Fruit fly (Drosophila melanogaster) whole organism, prepupa: ENCODE data around the gene Nrg.

Source experiments
- Blimp-1 ChIP-seq: fragments of 200-800 bp; sonication (Bioruptor generic); optimal IDR thresholded peaks from 3 replicates; lab custom pipeline; 2017; ENCODE audit warnings: missing biosample characterization, missing genetic modification characterization, mild to moderate bottlenecking, moderate library complexity, missing genetic modification reagents
- CG10669 ChIP-seq: fragments of 200-800 bp; sonication (Bioruptor generic); optimal IDR thresholded peaks from 3 replicates; lab custom pipeline; 2018; ENCODE audit warnings: missing biosample characterization, mild to moderate bottlenecking, missing genetic modification characterization, moderate library complexity
- CG11294 ChIP-seq: fragments of 200-800 bp; sonication (Bioruptor generic); IDR thresholded peaks from 2 replicates; pipeline ENCODE4 v1.3.6; 2022; ENCODE audit warnings: missing biosample characterization, missing genetic modification characterization
- CG11762 ChIP-seq: fragments of 200-800 bp; sonication (Bioruptor generic); optimal IDR thresholded peaks from 3 replicates; lab custom pipeline; 2016; ENCODE audit warnings: missing biosample characterization, missing genetic modification characterization; ENCODE audit not compliant: insufficient read depth
- CG11902 ChIP-seq: fragments of 200-800 bp; sonication (Bioruptor generic); optimal IDR thresholded peaks from 3 replicates; lab custom pipeline; 2016; ENCODE audit warnings: missing biosample characterization, missing genetic modification characterization
- CG1621 ChIP-seq: fragments of 200-800 bp; sonication (Bioruptor generic); optimal IDR thresholded peaks from 3 replicates; lab custom pipeline; 2018; ENCODE audit warnings: missing biosample characterization, mild to moderate bottlenecking, missing genetic modification characterization
- CG34406 ChIP-seq: fragments of 200-800 bp; sonication (Bioruptor generic); optimal IDR thresholded peaks from 3 replicates; lab custom pipeline; 2016; ENCODE audit warnings: missing biosample characterization, missing genetic modification characterization
- CG6163 ChIP-seq: fragments of 200-800 bp; sonication (Bioruptor generic); IDR thresholded peaks from 3 replicates; pipeline ENCODE4 v1.3.6; 2022; ENCODE audit warnings: missing biosample characterization, missing genetic modification characterization
- CG6276 ChIP-seq: fragments of 200-800 bp; sonication (Bioruptor generic); optimal IDR thresholded peaks from 2 replicates; lab custom pipeline; 2017; ENCODE audit warnings: missing biosample characterization, mild to moderate bottlenecking, missing genetic modification characterization
- CG6792 ChIP-seq: fragments of 200-800 bp; sonication (Bioruptor generic); optimal IDR thresholded peaks from 3 replicates; lab custom pipeline; 2016; ENCODE audit warnings: missing biosample characterization, missing genetic modification characterization
- CG7368 ChIP-seq: fragments of 200-800 bp; sonication (Bioruptor generic); optimal IDR thresholded peaks from 3 replicates; lab custom pipeline; 2016; ENCODE audit warnings: missing biosample characterization, missing genetic modification characterization
- CG8319 ChIP-seq: fragments of 200-800 bp; sonication (Bioruptor generic); optimal IDR thresholded peaks from 3 replicates; lab custom pipeline; 2016; ENCODE audit warnings: missing biosample characterization, missing genetic modification characterization
- CG8632 ChIP-seq: fragments of 200-800 bp; sonication (Bioruptor generic); optimal IDR thresholded peaks from 3 replicates; lab custom pipeline; 2016; ENCODE audit warnings: missing biosample characterization, missing genetic modification characterization
- CG9139 ChIP-seq: fragments of 200-800 bp; sonication (Bioruptor generic); optimal IDR thresholded peaks from 3 replicates; lab custom pipeline; 2017; ENCODE audit warnings: missing biosample characterization, mild to moderate bottlenecking, missing genetic modification characterization
- Eip75B ChIP-seq: fragments of 200-800 bp; sonication (Bioruptor generic); optimal IDR thresholded peaks from 3 replicates; lab custom pipeline; 2016; ENCODE audit warnings: missing biosample characterization, missing genetic modification characterization
- Eip78C ChIP-seq: fragments of 200-800 bp; sonication (Bioruptor generic); peaks from one replicate; lab custom pipeline; 2016; ENCODE audit warnings: missing biosample characterization, missing genetic modification characterization
- Eip93F ChIP-seq: fragments of 200-800 bp; sonication (Bioruptor generic); optimal IDR thresholded peaks from 2 replicates; lab custom pipeline; 2016; ENCODE audit warnings: missing biosample characterization, mild to moderate bottlenecking, missing genetic modification characterization
- Ets21C ChIP-seq: fragments of 200-800 bp; sonication (Bioruptor generic); optimal IDR thresholded peaks from 3 replicates; lab custom pipeline; 2016; ENCODE audit warnings: missing biosample characterization, missing genetic modification characterization
- Gug ChIP-seq: fragments of 200-800 bp; sonication (Bioruptor generic); IDR thresholded peaks from 2 replicates; pipeline ENCODE4 v1.3.6; 2022; ENCODE audit warnings: missing biosample characterization, missing genetic modification characterization
- Lpt ChIP-seq: fragments of 200-800 bp; sonication (Bioruptor generic); optimal IDR thresholded peaks from 3 replicates; lab custom pipeline; 2016; ENCODE audit warnings: missing biosample characterization, missing genetic modification characterization
- OdsH ChIP-seq: fragments of 200-800 bp; sonication (Bioruptor generic); optimal IDR thresholded peaks from 3 replicates; lab custom pipeline; 2016; ENCODE audit warnings: missing biosample characterization, missing genetic modification characterization
- Smox ChIP-seq: fragments of 200-800 bp; sonication (Bioruptor generic); optimal IDR thresholded peaks from 3 replicates; lab custom pipeline; 2016; ENCODE audit warnings: missing biosample characterization, missing genetic modification characterization
- Sox102F ChIP-seq: fragments of 200-800 bp; sonication (Bioruptor generic); optimal IDR thresholded peaks from 2 replicates; lab custom pipeline; 2016; ENCODE audit warnings: missing biosample characterization, mild to moderate bottlenecking, missing genetic modification characterization
- Sox14 ChIP-seq: fragments of 200-800 bp; sonication (Bioruptor generic); optimal IDR thresholded peaks from 3 replicates; lab custom pipeline; 2016; ENCODE audit warnings: missing biosample characterization, missing genetic modification characterization
- Sox15 ChIP-seq: fragments of 200-800 bp; sonication (Bioruptor generic); optimal IDR thresholded peaks from 3 replicates; lab custom pipeline; 2016; ENCODE audit warnings: missing biosample characterization, missing genetic modification characterization
- achi ChIP-seq: fragments of 200-800 bp; sonication (Bioruptor generic); optimal IDR thresholded peaks from 3 replicates; lab custom pipeline; 2016; ENCODE audit warnings: missing biosample characterization, missing genetic modification characterization
- acj6 ChIP-seq: fragments of 200-800 bp; sonication (Bioruptor generic); optimal IDR thresholded peaks from 3 replicates; lab custom pipeline; 2016; ENCODE audit warnings: missing biosample characterization, missing genetic modification characterization
- cyc ChIP-seq: fragments of 200-800 bp; sonication (Bioruptor generic); optimal IDR thresholded peaks from 3 replicates; lab custom pipeline; 2016; ENCODE audit warnings: missing biosample characterization, missing genetic modification characterization
- dac ChIP-seq: fragments of 200-800 bp; sonication (Bioruptor generic); optimal IDR thresholded peaks from 2 replicates; lab custom pipeline; 2017; ENCODE audit warnings: missing biosample characterization, mild to moderate bottlenecking, missing genetic modification characterization
- lz ChIP-seq: fragments of 200-800 bp; sonication (Bioruptor generic); optimal IDR thresholded peaks from 3 replicates; lab custom pipeline; 2016; ENCODE audit warnings: missing biosample characterization, missing genetic modification characterization
- net ChIP-seq: fragments of 200-800 bp; sonication (Bioruptor generic); optimal IDR thresholded peaks from 3 replicates; lab custom pipeline; 2016; ENCODE audit warnings: missing biosample characterization, missing genetic modification characterization
- pdm3 ChIP-seq: fragments of 200-800 bp; sonication (Bioruptor generic); optimal IDR thresholded peaks from 3 replicates; lab custom pipeline; 2016; ENCODE audit warnings: missing biosample characterization, missing genetic modification characterization
- salr ChIP-seq, 2 experiments: fragments of 200-800 bp; sonication (Bioruptor generic); optimal IDR thresholded peaks; 3 replicates each; lab custom pipeline; 2016 to 2018; ENCODE audit warnings: missing biosample characterization in 2 of 2, missing genetic modification characterization in 2 of 2, mild to moderate bottlenecking in 1 of 2
- ss ChIP-seq, 2 experiments: fragments of 200-800 bp; sonication (Bioruptor generic); optimal IDR thresholded peaks; 2 replicates in 1 of 2; 3 replicates in 1 of 2; lab custom pipeline; 2017 to 2018; ENCODE audit warnings: mild to moderate bottlenecking in 2 of 2, missing biosample characterization in 2 of 2, missing genetic modification characterization in 2 of 2, moderate library complexity in 1 of 2
- topi ChIP-seq: fragments of 200-800 bp; sonication (Bioruptor generic); optimal IDR thresholded peaks from 3 replicates; lab custom pipeline; 2016; ENCODE audit warnings: missing biosample characterization, missing genetic modification characterization

The Nrg gene

DNA sequence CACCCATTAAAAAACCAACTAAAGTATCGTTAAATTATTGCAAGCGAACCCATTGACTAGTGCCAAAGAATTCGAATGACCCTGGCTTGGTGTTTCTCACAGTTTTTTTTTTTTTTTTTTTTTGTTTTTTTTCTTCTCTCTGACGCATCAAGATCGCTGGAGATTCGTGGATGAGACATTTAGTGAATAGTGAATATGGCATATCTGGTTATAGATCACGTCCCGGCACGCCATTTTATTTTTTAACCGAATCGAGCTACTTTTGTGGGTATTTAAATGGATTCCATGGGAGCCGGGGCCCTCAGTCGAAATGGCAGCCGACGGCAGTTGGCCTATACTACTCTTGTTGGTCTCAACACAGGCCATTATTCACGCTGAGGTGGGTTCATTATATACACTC is 40.4 kb upstream of the Nrg start, which contains the start of gene Cp7Fc:
Gene Cp7Fc (plus strand): TSS at position 301 of the 400 bp plus-strand sequence.
- no peak for TF ChIP-seq Sox102F (GFP tag; lab: Kevin White, UChicago)
- TF ChIP-seq ss (GFP tag; optimal IDR thresholded peaks at IDR 0.05; lab: Kevin White, UChicago), result no peak
- TF ChIP-seq net, result no peak
- TF ChIP-seq Eip78C (GFP tag; lab: Kevin White, UChicago), result no peak
- TF ChIP-seq lz, result no peak
- TF ChIP-seq Smox, result no peak
- no peak for TF ChIP-seq CG6276 (GFP tag; lab: Kevin White, UChicago)
- no peak for TF ChIP-seq salr (GFP tag; optimal IDR thresholded peaks at IDR 0.05; lab: Kevin White, UChicago)
- no peak for TF ChIP-seq CG1621 (tag; lab: Kevin White, UChicago)
- no peak for TF ChIP-seq CG8632 (GFP tag; lab: Kevin White, UChicago)
- no peak for TF ChIP-seq OdsH (GFP tag; lab: Kevin White, UChicago)

DNA sequence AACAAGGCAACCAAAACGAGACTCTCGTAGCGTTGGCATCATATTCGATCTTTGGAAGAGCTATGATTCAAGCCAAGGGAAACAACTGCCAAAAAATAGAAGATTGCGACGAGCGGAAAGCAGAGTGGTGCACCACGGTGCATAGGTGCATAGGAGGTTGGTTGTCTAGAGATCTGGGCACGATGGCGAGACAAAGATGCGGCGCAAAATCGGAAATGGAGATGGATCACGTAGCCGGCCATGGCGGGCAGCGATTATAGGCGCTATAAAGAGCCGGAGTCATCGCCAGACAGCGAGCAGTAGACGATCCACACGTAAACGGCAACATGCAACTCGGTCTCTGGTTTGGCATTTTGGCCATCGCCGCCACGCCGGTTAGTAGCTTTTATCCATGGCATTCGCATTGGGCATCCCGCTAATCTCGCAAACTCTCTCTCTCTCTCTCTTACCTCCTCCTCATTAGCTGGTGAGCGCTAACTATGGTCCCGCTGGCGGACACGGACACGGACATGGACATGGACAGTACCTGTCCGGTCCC is 38.1 kb upstream of the Nrg start, which contains the start of gene Cp36:
Gene Cp36 (plus strand): TSS at position 289 of the 538 bp plus-strand sequence.
- TF ChIP-seq CG11294 (GFP tag; lab: Robert Waterston, UW), result no peak
- TF ChIP-seq Sox14 (GFP tag; lab: Kevin White, UChicago), result no peak
- no peak for TF ChIP-seq CG1621 (tag; lab: Kevin White, UChicago)
- TF ChIP-seq Lpt (GFP tag; lab: Kevin White, UChicago), result no peak
- TF ChIP-seq topi, result no peak
- TF ChIP-seq Smox, result no peak
- TF ChIP-seq Ets21C (GFP tag; lab: Kevin White, UChicago), result no peak
- no peak for TF ChIP-seq Eip75B
- no peak for TF ChIP-seq CG6792 (GFP tag; lab: Kevin White, UChicago)

DNA sequence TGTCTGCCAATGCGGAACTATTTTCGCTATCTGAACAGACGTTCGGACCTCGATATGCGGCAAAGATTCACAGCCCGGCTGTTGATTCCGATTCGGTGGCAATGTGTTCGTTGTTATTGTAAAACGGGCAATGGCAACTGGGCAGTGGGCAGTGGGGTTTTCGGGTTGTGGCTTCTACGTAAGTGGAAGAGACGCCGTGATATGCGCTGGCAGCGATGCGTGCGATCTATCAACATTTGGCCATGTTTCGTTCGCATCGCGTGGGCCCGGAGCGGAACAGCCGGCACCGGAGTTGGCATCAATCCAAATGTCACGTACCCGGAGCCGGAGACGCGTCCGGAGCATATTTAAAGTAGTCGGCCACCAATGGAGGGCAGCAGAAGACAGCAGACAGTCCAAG is 35.7 kb upstream of the Nrg start, which contains the start of gene Cp38:
Gene Cp38 (plus strand): TSS at position 376 of the 400 bp plus-strand sequence.
- TF ChIP-seq dac (GFP tag; lab: Kevin White, UChicago) (no peak), CG8319 (GFP tag; lab: Kevin White, UChicago) (no peak), OdsH (GFP tag; lab: Kevin White, UChicago) (no peak), CG6163 (GFP tag; lab: Robert Waterston, UW) (no peak), net (no peak), CG6276 (GFP tag; lab: Kevin White, UChicago) (no peak), Eip93F (GFP tag; lab: Kevin White, UChicago) (no peak), Eip78C (GFP tag; lab: Kevin White, UChicago) (no peak), CG11762 (GFP tag; lab: Kevin White, UChicago) (no peak), lz (no peak), acj6 (no peak), Lpt (GFP tag; lab: Kevin White, UChicago) (no peak), Gug (GFP tag; lab: Robert Waterston, UW) (no peak), CG9139 (GFP tag; lab: Kevin White, UChicago) (no peak), Sox15 (GFP tag; lab: Kevin White, UChicago) (no peak), CG7368 (GFP tag; lab: Kevin White, UChicago) (no peak), CG8632 (GFP tag; lab: Kevin White, UChicago) (no peak), CG11902 (GFP tag; lab: Kevin White, UChicago) (no peak), CG6792 (GFP tag; lab: Kevin White, UChicago) (no peak)

DNA sequence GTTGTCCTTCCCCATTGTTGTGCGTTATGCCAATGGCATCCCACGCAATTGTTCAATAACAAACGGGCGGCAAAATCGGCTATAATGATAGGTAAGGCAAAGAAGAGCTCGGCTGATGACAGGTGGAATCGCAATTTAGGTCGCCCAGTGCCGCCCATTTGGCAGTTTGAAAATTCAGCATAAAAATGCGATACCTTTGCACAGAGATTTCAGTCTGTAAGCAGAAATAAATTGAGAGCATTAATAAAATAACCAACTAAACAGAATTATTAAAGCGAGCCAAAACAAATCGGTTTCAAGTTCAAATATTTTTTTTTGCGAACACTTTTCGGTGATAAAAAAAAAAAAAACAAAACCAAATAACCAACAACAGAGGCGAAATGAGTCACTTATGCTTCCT is 33.5 kb upstream of the Nrg start, which contains the start of gene CG33223:
Gene CG33223 (minus strand): TSS at position 215 of the 400 bp plus-strand sequence.
- TF ChIP-seq pdm3 (GFP tag; lab: Kevin White, UChicago), result no peak
- no peak for TF ChIP-seq CG8632 (GFP tag; lab: Kevin White, UChicago)
- no peak for TF ChIP-seq CG34406 (GFP tag; lab: Kevin White, UChicago)
- TF ChIP-seq Sox15 (GFP tag; lab: Kevin White, UChicago), result no peak
- TF ChIP-seq cyc (GFP tag; lab: Kevin White, UChicago), result no peak
- no peak for TF ChIP-seq Blimp-1
- no peak for TF ChIP-seq CG11762 (GFP tag; lab: Kevin White, UChicago)
- TF ChIP-seq CG9139 (GFP tag; lab: Kevin White, UChicago), result no peak
- TF ChIP-seq lz, result no peak
- no peak for TF ChIP-seq CG10669 (GFP tag; lab: Kevin White, UChicago)
- no peak for TF ChIP-seq achi (GFP tag; lab: Kevin White, UChicago)
- no peak for TF ChIP-seq Sox14 (GFP tag; lab: Kevin White, UChicago)
- TF ChIP-seq CG6792 (GFP tag; lab: Kevin White, UChicago), result no peak
- TF ChIP-seq CG11902 (GFP tag; lab: Kevin White, UChicago), result no peak
- TF ChIP-seq Smox, result no peak
